Fruit fly (Drosophila melanogaster): ENCODE data around the gene caps.

Gene caps

dm6 chr3L:13226894-13227293, 1.6 kb upstream of the caps start:
- TF ChIP-seq vri (GFP tag; optimal IDR thresholded peaks at IDR 0.05) = no peak
- TF ChIP-seq CG16779 (tag; optimal IDR thresholded peaks at IDR 0.05) = no peak
- peak; percentile 38 for TF ChIP-seq dsx (GFP tag; optimal IDR thresholded peaks at IDR 0.05; ENCODE audit: poor library complexity, severe bottlenecking)
- no peak for TF ChIP-seq Hr4 (GFP tag; optimal IDR thresholded peaks at IDR 0.05)
- peak; percentile 31 for TF ChIP-seq esn (GFP tag; optimal IDR thresholded peaks at IDR 0.05)
- TF ChIP-seq Sox14 (GFP tag; optimal IDR thresholded peaks at IDR 0.05) = no peak
- peak; percentile 19 for TF ChIP-seq achi (GFP tag; optimal IDR thresholded peaks at IDR 0.05)
- TF ChIP-seq CG6808 (GFP tag; optimal IDR thresholded peaks at IDR 0.05) = no peak
- TF ChIP-seq svp (GFP tag) = peak; percentile 54
- no peak for TF ChIP-seq CG32006 (GFP tag; optimal IDR thresholded peaks at IDR 0.05)
- TF ChIP-seq CG7368 (GFP tag; optimal IDR thresholded peaks at IDR 0.05) = peak; percentile 51
- peak; percentile 48 for TF ChIP-seq Ets96B (tag; optimal IDR thresholded peaks at IDR 0.05)
- peak; percentile 6 for TF ChIP-seq cyc (GFP tag; optimal IDR thresholded peaks at IDR 0.05)
- peak; percentile 26 for TF ChIP-seq Smox (GFP tag; optimal IDR thresholded peaks at IDR 0.05)
- no peak for TF ChIP-seq Hr39 (GFP tag; optimal IDR thresholded peaks at IDR 0.05)
- TF ChIP-seq CG11902 (GFP tag; optimal IDR thresholded peaks at IDR 0.05) = peak; percentile 36
- peak; percentile 27 for TF ChIP-seq Sox102F (GFP tag; optimal IDR thresholded peaks at IDR 0.05)
- no peak for TF ChIP-seq Hr38 (GFP tag; optimal IDR thresholded peaks at IDR 0.05)
- TF ChIP-seq spab (GFP tag; optimal IDR thresholded peaks at IDR 0.05) = peak; percentile 58
- TF ChIP-seq pdm3 (GFP tag; optimal IDR thresholded peaks at IDR 0.05) = peak; percentile 11
- TF ChIP-seq CG6792 (GFP tag; optimal IDR thresholded peaks at IDR 0.05) = peak; percentile 50
- peak; percentile 93 for TF ChIP-seq Eip78C (GFP tag)
- TF ChIP-seq CG8319 (GFP tag; optimal IDR thresholded peaks at IDR 0.05) = peak; percentile 27
- TF ChIP-seq CG3032 (tag; optimal IDR thresholded peaks at IDR 0.05) = peak; percentile 51
- no peak for TF ChIP-seq net (GFP tag; optimal IDR thresholded peaks at IDR 0.05)
- TF ChIP-seq CG8119 (GFP tag; IDR thresholded peaks at IDR 0.05) = no peak
- no peak for TF ChIP-seq Gug (GFP tag; IDR thresholded peaks at IDR 0.05)
- peak in 1 of 2 experiments; percentile 27 for TF ChIP-seq ss (GFP tag; optimal IDR thresholded peaks at IDR 0.05)
- TF ChIP-seq CG6276 (GFP tag; optimal IDR thresholded peaks at IDR 0.05) = no peak
- TF ChIP-seq CG8632 (GFP tag; optimal IDR thresholded peaks at IDR 0.05) = no peak
- peak; percentile 23 for TF ChIP-seq topi (GFP tag; optimal IDR thresholded peaks at IDR 0.05)
- peak; percentile 57 for TF ChIP-seq CG3919 (GFP tag; optimal IDR thresholded peaks at IDR 0.05)
- TF ChIP-seq fd59A (GFP tag; optimal IDR thresholded peaks at IDR 0.05) = no peak
- peak; percentile 44 for TF ChIP-seq CG10631 (GFP tag; optimal IDR thresholded peaks at IDR 0.05)
- no peak for TF ChIP-seq CG6163 (GFP tag; IDR thresholded peaks at IDR 0.05)
- no peak for TF ChIP-seq CG1621 (tag; optimal IDR thresholded peaks at IDR 0.05)
- TF ChIP-seq Eip75B (GFP tag; optimal IDR thresholded peaks at IDR 0.05) = peak; percentile 24
- no peak for TF ChIP-seq Eip93F (GFP tag; optimal IDR thresholded peaks at IDR 0.05)
- TF ChIP-seq lz (GFP tag; optimal IDR thresholded peaks at IDR 0.05) = peak; percentile 41
- TF ChIP-seq CG9139 (GFP tag; optimal IDR thresholded peaks at IDR 0.05) = no peak
- no peak for TF ChIP-seq fkh (GFP tag; optimal IDR thresholded peaks at IDR 0.05)
- peak; percentile 47 for TF ChIP-seq CG10669 (GFP tag; optimal IDR thresholded peaks at IDR 0.05)
- TF ChIP-seq CG34406 (GFP tag; optimal IDR thresholded peaks at IDR 0.05) = peak; percentile 26
- peak; percentile 39 for TF ChIP-seq acj6 (GFP tag; optimal IDR thresholded peaks at IDR 0.05)
- peak; percentile 29 for TF ChIP-seq OdsH (GFP tag; optimal IDR thresholded peaks at IDR 0.05)
- TF ChIP-seq CG11762 (GFP tag; optimal IDR thresholded peaks at IDR 0.05; ENCODE audit: insufficient read depth) = no peak
